Worm (Caenorhabditis elegans): ENCODE results near the gene lsm-7.

The lsm-7 gene

DNA sequence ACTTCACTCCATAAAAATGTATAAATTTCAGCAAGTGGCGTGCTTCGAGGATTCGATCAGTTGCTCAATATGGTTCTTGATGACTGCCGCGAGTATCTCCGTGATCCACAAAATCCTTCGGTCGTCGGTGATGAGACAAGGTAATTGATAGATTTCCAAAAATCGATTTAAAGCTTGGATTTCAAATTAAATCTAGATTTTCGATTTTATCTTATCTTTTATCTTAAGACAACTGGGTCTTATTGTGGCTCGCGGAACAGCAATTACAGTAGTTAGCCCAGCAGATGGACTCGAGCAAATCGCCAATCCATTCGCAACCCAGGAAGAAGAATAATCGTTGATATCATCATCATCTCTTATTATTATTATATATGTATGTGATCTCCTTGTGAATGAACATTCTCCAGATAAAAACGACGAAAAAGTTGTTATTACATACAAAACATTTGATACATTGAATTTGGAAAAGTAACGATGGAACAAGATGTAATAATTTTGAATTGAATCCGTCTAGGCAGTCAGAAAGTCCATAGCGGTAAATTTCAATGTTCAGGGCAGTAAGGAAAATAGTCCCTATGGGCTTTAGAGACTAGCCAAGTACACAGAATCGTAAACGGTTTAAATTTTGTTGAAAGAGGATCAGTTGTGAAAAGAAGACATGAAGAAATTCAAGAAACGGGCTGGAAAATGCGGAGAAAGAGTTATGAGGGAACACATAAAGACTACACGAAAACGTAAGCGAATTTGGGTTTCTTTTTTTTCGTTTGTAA, 660 bp downstream of the lsm-7 start (continued):
- no peak for TF ChIP-seq T07F8.4 (tag; optimal IDR thresholded peaks at IDR 0.05)
- TF ChIP-seq madf-6 (GFP tag; IDR thresholded peaks at IDR 0.05): peak; percentile 41
- TF ChIP-seq snpc-4 (GFP tag; optimal IDR thresholded peaks at IDR 0.05): no peak
- peak in 2 of 4 experiments; percentile 10 to 11 for TF ChIP-seq snpc-4 (tag; optimal IDR thresholded peaks at IDR 0.05)
- no peak for TF ChIP-seq egl-18 (GFP tag; IDR thresholded peaks at IDR 0.05)
- TF ChIP-seq ZK185.1 (tag; optimal IDR thresholded peaks at IDR 0.05; ENCODE audit: poor library complexity, severe bottlenecking): peak; percentile 12
- TF ChIP-seq B0019.2 (GFP tag; conservative IDR thresholded peaks at IDR 0.05): no peak
- peak; percentile 43; the same call in 1 of the 2 replicates for TF ChIP-seq ceh-100 (GFP tag; IDR thresholded peaks at IDR 0.05)

DNA sequence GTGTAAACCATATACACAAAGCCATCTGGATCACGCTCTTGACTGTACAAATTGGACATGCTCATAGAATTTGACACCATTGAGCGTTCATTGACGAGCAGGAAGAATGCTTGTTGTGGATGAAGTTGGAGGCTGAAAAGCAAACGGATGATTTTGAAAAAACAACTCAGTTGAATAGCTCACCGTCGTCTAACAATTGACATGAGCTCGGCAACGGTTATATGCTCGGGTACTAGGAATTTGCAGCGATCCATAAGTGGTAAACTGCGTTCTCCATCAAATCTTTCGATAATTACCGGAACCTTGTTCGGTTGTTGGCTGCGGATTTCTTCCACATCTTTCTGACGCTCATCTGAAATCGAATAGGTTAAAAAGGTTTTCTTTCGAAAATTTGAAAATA, 1.5 kb downstream of the lsm-7 start:
- TF ChIP-seq F22D6.2 (tag; optimal IDR thresholded peaks at IDR 0.05): no peak
- TF ChIP-seq snpc-1.3 (tag; optimal IDR thresholded peaks at IDR 0.05; ENCODE audit: insufficient read depth): no peak
- TF ChIP-seq C17E4.6 (GFP tag; IDR thresholded peaks at IDR 0.05): 0 out of 2 replicates have a peak, but pooled peaks have one; percentile 7
- TF ChIP-seq D2030.7 (GFP tag; IDR thresholded peaks at IDR 0.05): no peak
- TF ChIP-seq Y95B8A.8 (GFP tag; IDR thresholded peaks at IDR 0.05): 0 out of 2 replicates have a peak, but pooled peaks have one; percentile 9
- TF ChIP-seq ama-1 (optimal IDR thresholded peaks at IDR 0.05): peak; percentile 56
- TF ChIP-seq ama-1 (GFP tag; optimal IDR thresholded peaks at IDR 0.05): no peak
- TF ChIP-seq nfyb-1 (GFP tag; IDR thresholded peaks at IDR 0.05): no peak
- TF ChIP-seq pbrm-1 (GFP tag; IDR thresholded peaks at IDR 0.05): 0 out of 2 replicates have a peak, but pooled peaks have one; percentile 5

DNA sequence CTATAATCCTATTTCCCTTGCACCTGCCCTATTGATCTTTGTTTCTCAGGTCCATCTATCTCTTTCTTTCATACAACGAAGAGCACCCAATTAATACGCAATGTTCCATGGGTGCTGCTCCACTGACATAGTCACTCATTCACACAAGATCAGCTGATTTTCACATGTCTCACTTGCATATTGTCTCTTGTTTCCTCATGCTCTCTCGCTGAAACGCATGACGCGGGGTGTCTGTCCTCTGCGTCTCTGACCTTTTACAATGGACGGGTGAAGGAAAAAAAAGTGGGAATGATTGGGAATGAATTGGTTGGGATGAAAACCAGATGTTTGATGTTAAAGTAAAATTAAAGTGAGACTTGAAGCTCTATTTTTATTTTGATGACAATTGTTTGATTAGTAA, 2.0 kb downstream of the lsm-7 start:
- TF ChIP-seq hrde-1 (tag; optimal IDR thresholded peaks at IDR 0.05; ENCODE audit: borderline replicate concordance) (no peak), F10E7.11 (tag; optimal IDR thresholded peaks at IDR 0.05) (peak; percentile 11), hlh-12 (tag; optimal IDR thresholded peaks at IDR 0.05) (no peak), egl-44 (GFP tag; IDR thresholded peaks at IDR 0.05) (peak; percentile 74), pbrm-1 (GFP tag; IDR thresholded peaks at IDR 0.05) (peak; percentile 74), egrh-3 (GFP tag; IDR thresholded peaks at IDR 0.05) (peak; percentile 29; the same call in 1 of the 2 replicates), F49E8.2 (tag; optimal IDR thresholded peaks at IDR 0.05; ENCODE audit: insufficient read depth) (no peak), mes-4 (tag; optimal IDR thresholded peaks at IDR 0.05) (no peak), athp-1 (tag; optimal IDR thresholded peaks at IDR 0.05) (no peak), rpc-1 (optimal IDR thresholded peaks at IDR 0.05) (no peak), rpc-1 (tag; optimal IDR thresholded peaks at IDR 0.05) (no peak), ceh-91 (GFP tag; IDR thresholded peaks at IDR 0.05) (no peak), lir-1 (GFP tag; conservative IDR thresholded peaks at IDR 0.05) (peak; percentile 55), Y95B8A.8 (GFP tag; IDR thresholded peaks at IDR 0.05) (peak; percentile 88), madf-6 (GFP tag; IDR thresholded peaks at IDR 0.05) (no peak; the same call in 1 of the 2 replicates), ztf-26 (tag; optimal IDR thresholded peaks at IDR 0.05) (peak; percentile 31), nhr-80 (tag; optimal IDR thresholded peaks at IDR 0.05) (no peak), Y67H2A.10 (GFP tag; conservative IDR thresholded peaks at IDR 0.05) (peak; percentile 70; the same call in 1 of the 2 replicates), gei-17 (GFP tag; optimal IDR thresholded peaks at IDR 0.05) (no peak), tbp1 (GFP tag; optimal IDR thresholded peaks at IDR 0.05) (peak; percentile 54), mel-28 (tag; optimal IDR thresholded peaks at IDR 0.05; ENCODE audit: borderline replicate concordance) (no peak), ekl-4 (GFP tag; IDR thresholded peaks at IDR 0.05) (peak; percentile 85), sptf-2 (GFP tag; optimal IDR thresholded peaks at IDR 0.05) (no peak), cebp-1 (GFP tag; IDR thresholded peaks at IDR 0.05) (peak; percentile 45), cebp-1 (tag; optimal IDR thresholded peaks at IDR 0.05) (peak; percentile 85), F55B11.4 (tag; optimal IDR thresholded peaks at IDR 0.05; ENCODE audit: borderline replicate concordance, insufficient read depth) (no peak), sea-2 (GFP tag; IDR thresholded peaks at IDR 0.05) (no peak), Y79H2A.3 (GFP tag; conservative IDR thresholded peaks at IDR 0.05) (no peak), dpl-1 (GFP tag; optimal IDR thresholded peaks at IDR 0.05) (no peak), attf-5 (GFP tag; optimal IDR thresholded peaks at IDR 0.05) (peak; percentile 72), him-1 (tag; optimal IDR thresholded peaks at IDR 0.05) (no peak)

All from whole organism, young adult.